Worm (Caenorhabditis elegans): ENCODE data around the gene npp-24.

Gene npp-24

ce11 chrII:5505820-5506287, at the start of gene npp-24:
TSS of gene npp-24 (plus strand) at chrII:5505870.
- TF ChIP-seq him-1 (tag; optimal IDR thresholded peaks at IDR 0.05) (no peak), dao-5 (tag; optimal IDR thresholded peaks at IDR 0.05) (no peak), W03F9.2 (tag; optimal IDR thresholded peaks at IDR 0.05) (no peak)

ce11 chrII:5458683-5459410, 46.8 kb upstream of the npp-24 start:
- TF ChIP-seq W03F9.2 (tag; optimal IDR thresholded peaks at IDR 0.05) (no peak), him-1 (tag; optimal IDR thresholded peaks at IDR 0.05) (no peak), dao-5 (tag; optimal IDR thresholded peaks at IDR 0.05) (no peak)

- TF ChIP-seq him-1 (tag; optimal IDR thresholded peaks at IDR 0.05), result no peak
- TF ChIP-seq dao-5 (tag; optimal IDR thresholded peaks at IDR 0.05), result no peak
- TF ChIP-seq W03F9.2 (tag; optimal IDR thresholded peaks at IDR 0.05), result no peak
Observed at ce11 chrII:5459534-5459933, 46.1 kb upstream of the npp-24 start.

- TF ChIP-seq him-1 (tag; optimal IDR thresholded peaks at IDR 0.05) (no peak), dao-5 (tag; optimal IDR thresholded peaks at IDR 0.05) (no peak), W03F9.2 (tag; optimal IDR thresholded peaks at IDR 0.05) (no peak)
Observed at ce11 chrII:5460911-5461310, 44.8 kb upstream of the npp-24 start.

- TF ChIP-seq him-1 (tag; optimal IDR thresholded peaks at IDR 0.05) (no peak), dao-5 (tag; optimal IDR thresholded peaks at IDR 0.05) (no peak), W03F9.2 (tag; optimal IDR thresholded peaks at IDR 0.05) (no peak)
Observed at ce11 chrII:5463692-5464300, 41.9 kb upstream of the npp-24 start.

- TF ChIP-seq him-1 (tag; optimal IDR thresholded peaks at IDR 0.05) (no peak), dao-5 (tag; optimal IDR thresholded peaks at IDR 0.05) (no peak), W03F9.2 (tag; optimal IDR thresholded peaks at IDR 0.05) (no peak)
Observed at ce11 chrII:5465729-5466408, 39.8 kb upstream of the npp-24 start, which contains the start of gene clr-1. TSS of gene clr-1 (plus strand) at chrII:5466358.

- no peak for TF ChIP-seq him-1 (tag; optimal IDR thresholded peaks at IDR 0.05)
- TF ChIP-seq dao-5 (tag; optimal IDR thresholded peaks at IDR 0.05), result no peak
- peak; percentile 58 for TF ChIP-seq W03F9.2 (tag; optimal IDR thresholded peaks at IDR 0.05)
Observed at ce11 chrII:5473946-5474423, 31.7 kb upstream of the npp-24 start, which contains the start of gene mrps-16. TSS of gene mrps-16 (plus strand) at chrII:5474373.

ce11 chrII:5474946-5475345, 30.7 kb upstream of the npp-24 start, which contains the start of gene ilcr-2:
TSS of gene ilcr-2 (plus strand) at chrII:5475246.
- TF ChIP-seq dao-5 (tag; optimal IDR thresholded peaks at IDR 0.05) (no peak), W03F9.2 (tag; optimal IDR thresholded peaks at IDR 0.05) (no peak), him-1 (tag; optimal IDR thresholded peaks at IDR 0.05) (no peak)

ce11 chrII:5478318-5478717, 27.4 kb upstream of the npp-24 start, which contains the start of gene F56D1.1:
TSS of gene F56D1.1 (plus strand) at chrII:5478618.
- no peak for TF ChIP-seq W03F9.2 (tag; optimal IDR thresholded peaks at IDR 0.05)
- TF ChIP-seq dao-5 (tag; optimal IDR thresholded peaks at IDR 0.05), result no peak
- TF ChIP-seq him-1 (tag; optimal IDR thresholded peaks at IDR 0.05), result no peak

ce11 chrII:5481982-5482381, 23.7 kb upstream of the npp-24 start, which contains the start of gene cal-8:
TSS of gene cal-8 (minus strand) at chrII:5482041.
- no peak for TF ChIP-seq W03F9.2 (tag; optimal IDR thresholded peaks at IDR 0.05)
- no peak for TF ChIP-seq him-1 (tag; optimal IDR thresholded peaks at IDR 0.05)
- no peak for TF ChIP-seq dao-5 (tag; optimal IDR thresholded peaks at IDR 0.05)

ce11 chrII:5487844-5488243, 17.8 kb upstream of the npp-24 start, which contains the start of gene nep-5:
TSS of gene nep-5 (plus strand) at chrII:5488144.
- TF ChIP-seq him-1 (tag; optimal IDR thresholded peaks at IDR 0.05) (no peak), W03F9.2 (tag; optimal IDR thresholded peaks at IDR 0.05) (no peak), dao-5 (tag; optimal IDR thresholded peaks at IDR 0.05) (no peak)

ce11 chrII:5494405-5494804, 11.3 kb upstream of the npp-24 start, which contains the start of gene F12A10.6:
TSS of gene F12A10.6 (minus strand) at chrII:5494505.
- TF ChIP-seq him-1 (tag; optimal IDR thresholded peaks at IDR 0.05) (no peak), W03F9.2 (tag; optimal IDR thresholded peaks at IDR 0.05) (no peak), dao-5 (tag; optimal IDR thresholded peaks at IDR 0.05) (no peak)

- no peak for TF ChIP-seq dao-5 (tag; optimal IDR thresholded peaks at IDR 0.05)
- TF ChIP-seq him-1 (tag; optimal IDR thresholded peaks at IDR 0.05), result no peak
- TF ChIP-seq W03F9.2 (tag; optimal IDR thresholded peaks at IDR 0.05), result no peak
Observed at ce11 chrII:5496375-5496774, 9.3 kb upstream of the npp-24 start, which contains the start of gene F12A10.1. TSS of gene F12A10.1 (plus strand) at chrII:5496540.
